Fruit fly (Drosophila melanogaster) whole organism, embryonic: Measurements from ENCODE around the gene CG7728.

Source experiments
- CG11696 ChIP-seq: fragments of 200-800 bp; sonication (Bioruptor generic); IDR thresholded peaks from 2 replicates; pipeline ENCODE4 v1.3.6; 2022; ENCODE audit warnings: missing biosample characterization, missing genetic modification characterization
- CG11723 ChIP-seq: fragments of 200-800 bp; sonication (Bioruptor generic); optimal IDR thresholded peaks from 2 replicates; lab custom pipeline; 2017; ENCODE audit warnings: missing biosample characterization, mild to moderate bottlenecking, missing genetic modification characterization
- CG1233 ChIP-seq: fragments of 200-800 bp; sonication (Bioruptor generic); optimal IDR thresholded peaks from 4 replicates; lab custom pipeline; 2018; ENCODE audit warnings: missing biosample characterization, mild to moderate bottlenecking, missing genetic modification characterization
- CG14014 ChIP-seq: fragments of 200-800 bp; sonication (Bioruptor generic); IDR thresholded peaks from 2 replicates; pipeline ENCODE4 v1.3.6; 2022; ENCODE audit warnings: missing biosample characterization, missing genetic modification characterization
- CG14667 ChIP-seq: fragments of 200-800 bp; sonication (Bioruptor generic); IDR thresholded peaks from 2 replicates; pipeline ENCODE4 v1.3.6; 2022; ENCODE audit warnings: missing biosample characterization, missing genetic modification characterization
- CG16813 ChIP-seq: fragments of 200-800 bp; sonication (Bioruptor generic); IDR thresholded peaks from 3 replicates; pipeline ENCODE4 v1.3.6; 2022; ENCODE audit warnings: missing biosample characterization, missing genetic modification characterization; ENCODE audit not compliant: partially characterized antibody
- CG17802 ChIP-seq: fragments of 200-800 bp; sonication (Bioruptor generic); optimal IDR thresholded peaks from 2 replicates; lab custom pipeline; 2018; ENCODE audit warnings: missing biosample characterization, mild to moderate bottlenecking, missing genetic modification characterization, moderate library complexity
- CG17829 ChIP-seq: fragments of 200-800 bp; optimal IDR thresholded peaks from 2 replicates; lab custom pipeline; 2019; ENCODE audit warnings: missing biosample characterization, mild to moderate bottlenecking, missing genetic modification characterization, moderate library complexity
- CG1792 ChIP-seq: fragments of 200-800 bp; sonication (Bioruptor generic); optimal IDR thresholded peaks from 2 replicates; lab custom pipeline; 2016; ENCODE audit warnings: missing biosample characterization, missing genetic modification characterization
- CG30403 ChIP-seq: fragments of 200-800 bp; sonication (Bioruptor generic); optimal IDR thresholded peaks from 3 replicates; lab custom pipeline; 2016; ENCODE audit warnings: missing biosample characterization, missing genetic modification characterization
- CG31365 ChIP-seq: fragments of 200-800 bp; sonication (Bioruptor generic); optimal IDR thresholded peaks from 2 replicates; lab custom pipeline; 2018; ENCODE audit warnings: missing biosample characterization, mild to moderate bottlenecking, missing genetic modification characterization
- CG32772 ChIP-seq: fragments of 200-800 bp; sonication (Bioruptor generic); IDR thresholded peaks from 2 replicates; pipeline ENCODE4 v1.3.6; 2022; ENCODE audit warnings: missing biosample characterization, missing genetic modification characterization
- CG3281 ChIP-seq: fragments of 200-800 bp; sonication (Bioruptor generic); optimal IDR thresholded peaks from 3 replicates; lab custom pipeline; 2017; ENCODE audit warnings: missing biosample characterization, mild to moderate bottlenecking, missing genetic modification characterization
- CG33557 ChIP-seq: fragments of 200-800 bp; sonication (Bioruptor generic); optimal IDR thresholded peaks from 2 replicates; lab custom pipeline; 2019; ENCODE audit warnings: missing biosample characterization, mild to moderate bottlenecking, missing genetic modification characterization, moderate library complexity
- CG3726 ChIP-seq: fragments of 200-800 bp; sonication (Bioruptor generic); IDR thresholded peaks from 3 replicates; pipeline ENCODE4, ENCODE4 v1.3.6; 2022; ENCODE audit warnings: missing biosample characterization, missing genetic modification characterization
- CG3838 ChIP-seq: fragments of 200-800 bp; sonication (Bioruptor generic); optimal IDR thresholded peaks from 3 replicates; lab custom pipeline; 2016; ENCODE audit warnings: missing biosample characterization, missing genetic modification characterization
- CG4282 ChIP-seq: fragments of 200-800 bp; sonication (Bioruptor generic); optimal IDR thresholded peaks from 2 replicates; lab custom pipeline; 2016; ENCODE audit warnings: missing biosample characterization, missing genetic modification characterization
- CG43689 ChIP-seq: fragments of 200-800 bp; sonication (Bioruptor generic); IDR thresholded peaks from 2 replicates; pipeline ENCODE4 v1.3.6; 2022; ENCODE audit warnings: missing biosample characterization, missing genetic modification characterization
- CG4730 ChIP-seq: fragments of 200-800 bp; sonication (Bioruptor generic); IDR thresholded peaks from 2 replicates; pipeline ENCODE4 v1.3.6; 2022; ENCODE audit warnings: missing biosample characterization, missing genetic modification characterization
- CG6765 ChIP-seq: fragments of 200-800 bp; sonication (Bioruptor generic); optimal IDR thresholded peaks from 3 replicates; lab custom pipeline; 2017; ENCODE audit warnings: missing biosample characterization, mild to moderate bottlenecking, missing genetic modification characterization
- CG8290 ChIP-seq, 3 experiments: fragments of 200-800 bp; sonication (Bioruptor generic); optimal IDR thresholded peaks; 2 replicates each; lab custom pipeline; 2016 to 2019; ENCODE audit warnings: missing biosample characterization in 3 of 3, missing genetic modification characterization in 3 of 3, mild to moderate bottlenecking in 2 of 3, moderate library complexity in 1 of 3
- CG9215 ChIP-seq: fragments of 200-800 bp; sonication (Bioruptor generic); IDR thresholded peaks from 2 replicates; pipeline ENCODE4 v1.3.6; 2022; ENCODE audit warnings: missing biosample characterization, missing genetic modification characterization
- CG9727 ChIP-seq: fragments of 200-800 bp; sonication (Bioruptor generic); optimal IDR thresholded peaks from 3 replicates; lab custom pipeline; 2017; ENCODE audit warnings: missing biosample characterization, mild to moderate bottlenecking, missing genetic modification characterization
- CG9876 ChIP-seq: fragments of 200-800 bp; sonication (Bioruptor generic); optimal IDR thresholded peaks from 2 replicates; lab custom pipeline; 2016; ENCODE audit warnings: missing biosample characterization, missing genetic modification characterization
- CG9932 ChIP-seq: fragments of 200-800 bp; sonication (Bioruptor generic); IDR thresholded peaks from 2 replicates; pipeline ENCODE4 v1.3.6; 2022; ENCODE audit warnings: missing biosample characterization, missing genetic modification characterization
- Hey ChIP-seq: fragments of 200-800 bp; sonication (Bioruptor generic); optimal IDR thresholded peaks from 3 replicates; lab custom pipeline; 2018; ENCODE audit warnings: missing biosample characterization, mild to moderate bottlenecking, missing genetic modification characterization
- Hr39 ChIP-seq: fragments of >200 bp; optimal IDR thresholded peaks from 2 replicates; lab custom pipeline; 2017
- Kr ChIP-seq: fragments of 200-800 bp; sonication (Bioruptor generic); optimal IDR thresholded peaks from 2 replicates; lab custom pipeline; 2017; ENCODE audit warnings: missing biosample characterization, mild to moderate bottlenecking, missing genetic modification characterization
- NK7.1 ChIP-seq: fragments of 200-800 bp; sonication (Bioruptor generic); optimal IDR thresholded peaks from 3 replicates; lab custom pipeline; 2016; ENCODE audit warnings: missing biosample characterization, missing genetic modification characterization
- Nf-YA ChIP-seq: fragments of 200-800 bp; sonication (Bioruptor generic); IDR thresholded peaks from 2 replicates; pipeline ENCODE4 v1.3.6; 2022; ENCODE audit warnings: missing biosample characterization, missing genetic modification characterization
- Optix ChIP-seq: fragments of 200-800 bp; sonication (Bioruptor generic); IDR thresholded peaks from 3 replicates; pipeline ENCODE4 v1.3.6; 2022; ENCODE audit warnings: missing biosample characterization, missing genetic modification characterization
- PHDP ChIP-seq: fragments of 200-800 bp; sonication (Bioruptor generic); optimal IDR thresholded peaks from 3 replicates; lab custom pipeline; 2018; ENCODE audit warnings: missing biosample characterization, mild to moderate bottlenecking, missing genetic modification characterization, moderate library complexity
- Sox100B ChIP-seq: fragments of 200-800 bp; sonication (Bioruptor generic); optimal IDR thresholded peaks from 3 replicates; lab custom pipeline; 2018; ENCODE audit warnings: missing biosample characterization, mild to moderate bottlenecking, missing genetic modification characterization
- Sry-β ChIP-seq: fragments of 200-800 bp; sonication (Bioruptor generic); optimal IDR thresholded peaks from 2 replicates; lab custom pipeline; 2018; ENCODE audit warnings: missing biosample characterization, mild to moderate bottlenecking, missing genetic modification characterization, moderate library complexity
- al ChIP-seq: fragments of 200-800 bp; sonication (Bioruptor generic); IDR thresholded peaks from 2 replicates; pipeline ENCODE4 v1.3.6; 2022; ENCODE audit warnings: missing biosample characterization, missing genetic modification characterization
- bsh ChIP-seq, 2 experiments: fragments of 200-800 bp; sonication (Bioruptor generic); optimal IDR thresholded peaks; 2 replicates each; lab custom pipeline; 2017 to 2018; ENCODE audit warnings: mild to moderate bottlenecking in 2 of 2, missing biosample characterization in 2 of 2, missing genetic modification characterization in 2 of 2, moderate library complexity in 1 of 2
- btn ChIP-seq: fragments of 200-800 bp; sonication (Bioruptor generic); optimal IDR thresholded peaks from 2 replicates; lab custom pipeline; 2016; ENCODE audit warnings: missing biosample characterization, missing genetic modification characterization
- cas ChIP-seq: fragments of 200-800 bp; sonication (Bioruptor generic); IDR thresholded peaks from 2 replicates; pipeline ENCODE4 v1.3.6; 2022; ENCODE audit warnings: missing biosample characterization, missing genetic modification characterization
- chm ChIP-seq: fragments of 200-800 bp; sonication (Bioruptor generic); IDR thresholded peaks from 2 replicates; pipeline ENCODE4 v1.3.6; 2022; ENCODE audit warnings: missing biosample characterization, missing genetic modification characterization
- crc ChIP-seq: fragments of 200-800 bp; sonication (Bioruptor generic); optimal IDR thresholded peaks from 2 replicates; lab custom pipeline; 2016; ENCODE audit warnings: missing biosample characterization, missing genetic modification characterization
- dmrt99B ChIP-seq: fragments of 200-800 bp; sonication (Bioruptor generic); optimal IDR thresholded peaks from 2 replicates; lab custom pipeline; 2018; ENCODE audit warnings: missing biosample characterization, mild to moderate bottlenecking, missing genetic modification characterization, moderate library complexity
- eve ChIP-seq, 2 experiments: fragments of >200 bp; optimal IDR thresholded peaks; 2 replicates each; lab custom pipeline; 2017; ENCODE audit warnings: missing biosample characterization in 2 of 2, missing genetic modification characterization in 2 of 2
- gcm2 ChIP-seq: fragments of 200-800 bp; sonication (Bioruptor generic); optimal IDR thresholded peaks from 2 replicates; lab custom pipeline; 2016; ENCODE audit warnings: missing biosample characterization, missing genetic modification characterization
- ind ChIP-seq: fragments of 200-800 bp; sonication (Bioruptor generic); optimal IDR thresholded peaks from 3 replicates; lab custom pipeline; 2016; ENCODE audit warnings: missing biosample characterization, missing genetic modification characterization
- jumu ChIP-seq: fragments of 200-800 bp; sonication (Bioruptor generic); optimal IDR thresholded peaks from 3 replicates; lab custom pipeline; 2016; ENCODE audit warnings: missing biosample characterization, missing genetic modification characterization
- onecut ChIP-seq: fragments of 200-800 bp; sonication (Bioruptor generic); IDR thresholded peaks from 2 replicates; pipeline ENCODE4 v1.3.6; 2022; ENCODE audit warnings: missing biosample characterization, missing genetic modification characterization
- scrt ChIP-seq: fragments of 200-800 bp; sonication (Bioruptor generic); optimal IDR thresholded peaks from 2 replicates; lab custom pipeline; 2018; ENCODE audit warnings: missing biosample characterization, mild to moderate bottlenecking, missing genetic modification characterization, moderate library complexity
- sim ChIP-seq: fragments of 200-800 bp; sonication (Bioruptor generic); IDR thresholded peaks from 2 replicates; pipeline ENCODE4 v1.3.6; 2022; ENCODE audit warnings: missing biosample characterization, missing genetic modification characterization
- so ChIP-seq: fragments of 200-800 bp; sonication (Bioruptor generic); IDR thresholded peaks from 3 replicates; pipeline ENCODE4 v1.3.6; 2022; ENCODE audit warnings: missing biosample characterization, missing genetic modification characterization
- ssp ChIP-seq: fragments of 200-800 bp; sonication (Bioruptor generic); IDR thresholded peaks from 2 replicates; pipeline ENCODE4 v1.3.6; 2022; ENCODE audit warnings: missing biosample characterization, missing genetic modification characterization
- tio ChIP-seq: fragments of 200-800 bp; sonication (Bioruptor generic); optimal IDR thresholded peaks from 2 replicates; lab custom pipeline; 2017; ENCODE audit warnings: missing biosample characterization, missing genetic modification characterization, inconsistent platforms
- zen ChIP-seq: fragments of 200-800 bp; sonication (Bioruptor generic); optimal IDR thresholded peaks from 3 replicates; lab custom pipeline; 2018; ENCODE audit warnings: missing biosample characterization, mild to moderate bottlenecking, missing genetic modification characterization, moderate library complexity

Gene CG7728

DNA sequence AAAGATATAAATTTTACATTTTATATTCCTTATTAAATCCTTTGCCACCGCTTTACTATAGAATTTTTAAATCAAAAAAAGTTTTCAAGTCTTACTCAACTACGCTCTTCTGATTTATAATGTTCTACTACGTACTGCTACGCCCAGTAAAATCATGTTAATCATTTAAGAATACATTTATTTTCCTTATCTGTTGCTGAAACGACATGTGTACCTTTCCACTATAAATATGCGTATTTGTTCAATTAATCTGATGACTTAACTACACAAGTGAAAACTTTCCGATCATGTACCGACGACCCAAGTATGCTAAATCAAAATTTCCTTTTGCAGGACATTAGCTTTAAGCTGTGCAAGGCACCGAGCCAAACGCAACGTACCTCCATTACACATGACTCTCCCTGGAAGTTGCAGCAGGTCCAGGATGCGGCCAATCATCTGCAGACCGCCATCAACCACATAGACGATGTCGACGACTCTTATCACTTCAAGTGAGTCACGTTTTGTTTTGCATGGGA is 36.1 kb downstream of the CG7728 start (continued):
- TF ChIP-seq CG17802 (tag; lab: Kevin White, UChicago) (no peak), dmrt99B (tag; lab: Kevin White, UChicago) (no peak), zen (no peak), NK7.1 (no peak), PHDP (no peak), CG9932 (GFP tag; lab: Robert Waterston, UW) (no peak), Hr39 (lab: Kevin White, UChicago) (no peak), CG16813 (GFP tag; lab: Robert Waterston, UW) (no peak), CG43689 (GFP tag; lab: Robert Waterston, UW) (no peak), tio (GFP tag; lab: Kevin White, UChicago) (no peak), chm (no peak), crc (GFP tag; lab: Kevin White, UChicago) (no peak), CG11723 (GFP tag; lab: Kevin White, UChicago) (no peak), CG3838 (GFP tag; lab: Kevin White, UChicago) (no peak), onecut (GFP tag; lab: Robert Waterston, UW) (peak; percentile 14; the same call in 1 of the 2 replicates), CG3281 (GFP tag; lab: Kevin White, UChicago) (no peak), al (no peak), jumu (no peak), Sry-β (no peak), CG8290 (GFP tag; optimal IDR thresholded peaks at IDR 0.05; lab: Kevin White, UChicago) (no peak), CG8290 (tag; optimal IDR thresholded peaks at IDR 0.05; lab: Kevin White, UChicago) (peak in 1 of 2 experiments; percentile 17), CG14667 (no peak), CG9876 (GFP tag; lab: Kevin White, UChicago) (no peak), Nf-YA (GFP tag; lab: Robert Waterston, UW) (no peak), scrt (GFP tag; lab: Kevin White, UChicago) (no peak), Kr (no peak), Hey (tag; lab: Kevin White, UChicago) (no peak), CG1233 (GFP tag; lab: Kevin White, UChicago) (peak; percentile 4), gcm2 (GFP tag; lab: Kevin White, UChicago) (no peak), CG32772 (GFP tag; lab: Robert Waterston, UW) (no peak), ind (GFP tag; lab: Kevin White, UChicago) (no peak), Optix (GFP tag; lab: Robert Waterston, UW) (no peak), so (GFP tag; lab: Robert Waterston, UW) (no peak), Sox100B (GFP tag; lab: Kevin White, UChicago) (peak; percentile 35), CG9215 (GFP tag; lab: Robert Waterston, UW) (no peak), sim (GFP tag; lab: Robert Waterston, UW) (0 out of 2 replicates have a peak, but pooled peaks have one; percentile 7), CG1792 (GFP tag; lab: Kevin White, UChicago) (peak; percentile 29), CG6765 (GFP tag; lab: Kevin White, UChicago) (no peak), ssp (no peak), CG14014 (no peak), bsh (GFP tag; optimal IDR thresholded peaks at IDR 0.05; lab: Kevin White, UChicago) (peak in 1 of 2 experiments; percentile 26), CG9727 (GFP tag; lab: Kevin White, UChicago) (no peak), eve (GFP tag; optimal IDR thresholded peaks at IDR 0.05; lab: Kevin White, UChicago) (no peak), CG4730 (GFP tag; lab: Robert Waterston, UW) (no peak), cas (GFP tag; lab: Robert Waterston, UW) (no peak), CG17829 (tag; lab: Kevin White, UChicago) (no peak), CG31365 (tag; lab: Kevin White, UChicago) (no peak), btn (GFP tag; lab: Kevin White, UChicago) (no peak), CG30403 (GFP tag; lab: Kevin White, UChicago) (no peak), CG3726 (GFP tag; lab: Robert Waterston, UW) (no peak), CG33557 (GFP tag; lab: Kevin White, UChicago) (peak; percentile 30), CG4282 (GFP tag; lab: Kevin White, UChicago) (no peak), CG11696 (GFP tag; lab: Robert Waterston, UW) (no peak)
